Worm (Caenorhabditis elegans): ENCODE data around the gene F18A1.1.

- TF ChIP-seq W03F9.2 (tag; optimal IDR thresholded peaks at IDR 0.05) (no peak), dao-5 (tag; optimal IDR thresholded peaks at IDR 0.05) (no peak), him-1 (tag; optimal IDR thresholded peaks at IDR 0.05) (no peak)
Measured at ce11 chrII:7684589-7684988, at the start of gene F18A1.1.
